Fruit fly (Drosophila melanogaster) whole organism, embryonic: ENCODE measurements around the gene Sap130.

Source experiments
- Abd-B ChIP-seq: fragments of 200-800 bp; sonication (Bioruptor generic); optimal IDR thresholded peaks from 2 replicates; lab custom pipeline; 2018; ENCODE audit warnings: missing biosample characterization, mild to moderate bottlenecking, missing genetic modification characterization, moderate library complexity
- Blimp-1 ChIP-seq: fragments of 200-800 bp; sonication (Bioruptor generic); optimal IDR thresholded peaks from 3 replicates; lab custom pipeline; 2018; ENCODE audit warnings: missing biosample characterization, missing genetic modification characterization, mild to moderate bottlenecking, moderate library complexity, missing genetic modification reagents
- CG12769 ChIP-seq: fragments of 200-800 bp; sonication (Bioruptor generic); optimal IDR thresholded peaks from 2 replicates; lab custom pipeline; 2019; ENCODE audit warnings: missing biosample characterization, mild to moderate bottlenecking, missing genetic modification characterization, moderate library complexity
- CG13894 ChIP-seq: fragments of 200-800 bp; sonication (Bioruptor generic); optimal IDR thresholded peaks from 3 replicates; lab custom pipeline; 2018; ENCODE audit warnings: missing biosample characterization, mild to moderate bottlenecking, missing genetic modification characterization, moderate library complexity
- CG17385 ChIP-seq: fragments of 200-800 bp; sonication (Bioruptor generic); optimal IDR thresholded peaks from 3 replicates; lab custom pipeline; 2018; ENCODE audit warnings: missing biosample characterization, mild to moderate bottlenecking, missing genetic modification characterization
- CG17568 ChIP-seq: fragments of 200-800 bp; sonication (Bioruptor generic); optimal IDR thresholded peaks from 2 replicates; lab custom pipeline; 2018; ENCODE audit warnings: missing biosample characterization, mild to moderate bottlenecking, missing genetic modification characterization, moderate library complexity
- CG2199 ChIP-seq: fragments of 200-800 bp; sonication (Bioruptor generic); IDR thresholded peaks from 3 replicates; pipeline ENCODE4 v1.3.6; 2022; ENCODE audit warnings: missing biosample characterization, missing genetic modification characterization
- CG34376 ChIP-seq: fragments of 200-800 bp; sonication (Bioruptor generic); optimal IDR thresholded peaks from 2 replicates; lab custom pipeline; 2018; ENCODE audit warnings: missing biosample characterization, mild to moderate bottlenecking, missing genetic modification characterization
- CG4854 ChIP-seq: fragments of 200-800 bp; sonication (Bioruptor generic); optimal IDR thresholded peaks from 2 replicates; lab custom pipeline; 2016; ENCODE audit warnings: missing biosample characterization, missing genetic modification characterization, inconsistent platforms
- CG6654 ChIP-seq: fragments of 200-800 bp; sonication (Bioruptor generic); optimal IDR thresholded peaks from 2 replicates; lab custom pipeline; 2017; ENCODE audit warnings: missing biosample characterization, mild to moderate bottlenecking, missing genetic modification characterization
- CG6689 ChIP-seq: fragments of 200-800 bp; sonication (Bioruptor generic); IDR thresholded peaks from 2 replicates; pipeline ENCODE4 v1.3.6; 2022; ENCODE audit warnings: missing biosample characterization, missing genetic modification characterization
- CG6854 ChIP-seq: fragments of 200-800 bp; sonication (Bioruptor generic); optimal IDR thresholded peaks from 3 replicates; lab custom pipeline; 2017; ENCODE audit warnings: missing biosample characterization, mild to moderate bottlenecking, missing genetic modification characterization
- CG7839 ChIP-seq: fragments of 200-800 bp; sonication (Bioruptor generic); optimal IDR thresholded peaks from 3 replicates; lab custom pipeline; 2018; ENCODE audit warnings: missing biosample characterization, mild to moderate bottlenecking, missing genetic modification characterization, moderate library complexity
- CG8924 ChIP-seq: fragments of 200-800 bp; optimal IDR thresholded peaks from 3 replicates; lab custom pipeline; 2019; ENCODE audit warnings: missing biosample characterization, mild to moderate bottlenecking, missing genetic modification characterization, moderate library complexity
- CG9215 ChIP-seq: fragments of 200-800 bp; sonication (Bioruptor generic); IDR thresholded peaks from 2 replicates; pipeline ENCODE4 v1.3.6; 2022; ENCODE audit warnings: missing biosample characterization, missing genetic modification characterization
- CTCF ChIP-seq: fragments of 200-800 bp; sonication (Bioruptor generic); optimal IDR thresholded peaks from 2 replicates; lab custom pipeline; 2017; ENCODE audit warnings: missing biosample characterization, mild to moderate bottlenecking, missing genetic modification characterization, moderate library complexity
- CkIIα-i1 ChIP-seq: fragments of 200-800 bp; sonication (Bioruptor generic); IDR thresholded peaks from 2 replicates; pipeline ENCODE4 v1.3.6; 2022; ENCODE audit warnings: missing biosample characterization, missing genetic modification characterization
- Ets65A ChIP-seq: fragments of 200-800 bp; sonication (Bioruptor generic); peaks from one replicate; lab custom pipeline; 2016; ENCODE audit warnings: missing biosample characterization, missing genetic modification characterization
- HLH54F ChIP-seq: fragments of 200-800 bp; sonication (Bioruptor generic); optimal IDR thresholded peaks from 3 replicates; lab custom pipeline; 2016; ENCODE audit warnings: missing biosample characterization, missing genetic modification characterization
- Med ChIP-seq: fragments of 200-800 bp; sonication (Bioruptor generic); peaks from one replicate; lab custom pipeline; 2016; ENCODE audit warnings: missing biosample characterization, missing genetic modification characterization, mild to moderate bottlenecking, inconsistent platforms, moderate library complexity
- NC2α ChIP-seq: fragments of 200-800 bp; sonication (Bioruptor generic); optimal IDR thresholded peaks from 2 replicates; lab custom pipeline; 2016; ENCODE audit warnings: missing biosample characterization, missing genetic modification characterization
- Nf-YB ChIP-seq: fragments of 200-800 bp; sonication (Bioruptor generic); optimal IDR thresholded peaks from 3 replicates; lab custom pipeline; 2019; ENCODE audit warnings: missing biosample characterization, mild to moderate bottlenecking, missing genetic modification characterization, moderate library complexity
- Pdp1 ChIP-seq, 2 experiments: fragments of 200-800 bp; sonication (Bioruptor generic); optimal IDR thresholded peaks; 3 replicates each; lab custom pipeline; 2016; ENCODE audit warnings: missing biosample characterization in 2 of 2, missing genetic modification characterization in 2 of 2, mild to moderate bottlenecking in 1 of 2, moderate library complexity in 1 of 2
- Poxn ChIP-seq: fragments of 200-800 bp; sonication (Bioruptor generic); IDR thresholded peaks from 2 replicates; pipeline ENCODE4 v1.3.6; 2022; ENCODE audit warnings: missing biosample characterization, missing genetic modification characterization
- Xbp1 ChIP-seq: fragments of 200-800 bp; sonication (Bioruptor generic); optimal IDR thresholded peaks from 3 replicates; lab custom pipeline; 2016; ENCODE audit warnings: missing biosample characterization, mild to moderate bottlenecking, missing genetic modification characterization
- az2 ChIP-seq: fragments of 200-800 bp; sonication (Bioruptor generic); optimal IDR thresholded peaks from 3 replicates; lab custom pipeline; 2016; ENCODE audit warnings: missing biosample characterization, missing genetic modification characterization
- cas ChIP-seq: fragments of 200-800 bp; sonication (Bioruptor generic); IDR thresholded peaks from 2 replicates; pipeline ENCODE4 v1.3.6; 2022; ENCODE audit warnings: missing biosample characterization, missing genetic modification characterization
- ci ChIP-seq: fragments of 200-800 bp; sonication (Bioruptor generic); IDR thresholded peaks from 3 replicates; pipeline ENCODE4 v1.3.6; 2022; ENCODE audit warnings: missing biosample characterization, missing genetic modification characterization
- crol ChIP-seq: fragments of 200-800 bp; sonication (Bioruptor generic); IDR thresholded peaks from 2 replicates; pipeline ENCODE4 v1.3.6; 2022; ENCODE audit warnings: missing biosample characterization, missing genetic modification characterization
- dmrt11E ChIP-seq: fragments of 200-800 bp; sonication (Bioruptor generic); optimal IDR thresholded peaks from 3 replicates; lab custom pipeline; 2018; ENCODE audit warnings: missing biosample characterization, mild to moderate bottlenecking, missing genetic modification characterization, moderate library complexity
- exex ChIP-seq: fragments of 200-800 bp; sonication (Bioruptor generic); optimal IDR thresholded peaks from 4 replicates; lab custom pipeline; 2018; ENCODE audit warnings: missing biosample characterization, mild to moderate bottlenecking, missing genetic modification characterization, moderate library complexity
- fru ChIP-seq: fragments of >200 bp; optimal IDR thresholded peaks from 2 replicates; lab custom pipeline; 2017
- ftz-f1 ChIP-seq: fragments of 200-800 bp; sonication (Bioruptor generic); optimal IDR thresholded peaks from 2 replicates; lab custom pipeline; 2016; ENCODE audit warnings: missing biosample characterization, missing genetic modification characterization
- gce ChIP-seq: fragments of 200-800 bp; sonication (Bioruptor generic); IDR thresholded peaks from 3 replicates; pipeline ENCODE4 v1.3.6; 2022; ENCODE audit warnings: missing biosample characterization, missing genetic modification characterization
- gem ChIP-seq: fragments of 200-800 bp; sonication (Bioruptor generic); optimal IDR thresholded peaks from 2 replicates; lab custom pipeline; 2019; ENCODE audit warnings: missing biosample characterization, mild to moderate bottlenecking, missing genetic modification characterization, moderate library complexity
- knrl ChIP-seq: fragments of 200-800 bp; sonication (Bioruptor generic); IDR thresholded peaks from 3 replicates; pipeline ENCODE4 v1.3.6; 2022; ENCODE audit warnings: missing biosample characterization, missing genetic modification characterization; ENCODE audit not compliant: partially characterized antibody
- lov ChIP-seq, 2 experiments: fragments of 200-800 bp in 1 of 2; fragments of >200 bp in 1 of 2; sonication (Bioruptor generic) in 1 of 2; IDR thresholded peaks in 1 of 2; optimal IDR thresholded peaks in 1 of 2; 2 replicates in 1 of 2; 3 replicates in 1 of 2; pipeline versions ENCODE4 v1.3.6 to Lab custom; 2017 to 2022; ENCODE audit warnings: missing biosample characterization in 1 of 2, missing genetic modification characterization in 1 of 2
- nom ChIP-seq: fragments of 200-800 bp; sonication (Bioruptor generic); optimal IDR thresholded peaks from 2 replicates; lab custom pipeline; 2017; ENCODE audit warnings: missing biosample characterization, missing genetic modification characterization, mild to moderate bottlenecking, moderate library complexity, missing genetic modification reagents
- phol ChIP-seq: fragments of 200-800 bp; sonication (Bioruptor generic); optimal IDR thresholded peaks from 3 replicates; lab custom pipeline; 2018; ENCODE audit warnings: missing biosample characterization, mild to moderate bottlenecking, missing genetic modification characterization, moderate library complexity
- pnt ChIP-seq: fragments of 200-800 bp; sonication (Bioruptor generic); optimal IDR thresholded peaks from 3 replicates; lab custom pipeline; 2016; ENCODE audit warnings: missing biosample characterization, missing genetic modification characterization
- repo ChIP-seq: fragments of 200-800 bp; sonication (Bioruptor generic); optimal IDR thresholded peaks from 2 replicates; lab custom pipeline; 2016; ENCODE audit warnings: missing biosample characterization, missing genetic modification characterization
- sd ChIP-seq: fragments of 200-800 bp; sonication (Bioruptor generic); optimal IDR thresholded peaks from 3 replicates; lab custom pipeline; 2018; ENCODE audit warnings: missing biosample characterization, mild to moderate bottlenecking, missing genetic modification characterization, moderate library complexity
- sens ChIP-seq: fragments of 200-800 bp; sonication (Bioruptor generic); peaks from one replicate; lab custom pipeline; 2016; ENCODE audit warnings: missing biosample characterization, missing genetic modification characterization
- sna ChIP-seq: fragments of 200-800 bp; sonication (Bioruptor generic); IDR thresholded peaks from 2 replicates; pipeline ENCODE4 v1.3.6; 2022; ENCODE audit warnings: missing biosample characterization, missing genetic modification characterization; ENCODE audit not compliant: partially characterized antibody
- sug ChIP-seq: fragments of 200-800 bp; optimal IDR thresholded peaks from 2 replicates; lab custom pipeline; 2019; ENCODE audit warnings: missing biosample characterization, mild to moderate bottlenecking, missing genetic modification characterization, moderate library complexity
- trem ChIP-seq: fragments of 200-800 bp; optimal IDR thresholded peaks from 3 replicates; lab custom pipeline; 2019; ENCODE audit warnings: missing biosample characterization, mild to moderate bottlenecking, missing genetic modification characterization, moderate library complexity
- wdn ChIP-seq: fragments of 200-800 bp; sonication (Bioruptor generic); IDR thresholded peaks from 2 replicates; pipeline ENCODE4 v1.3.6; 2022; ENCODE audit warnings: missing biosample characterization, missing genetic modification characterization
- wek ChIP-seq: fragments of 200-800 bp; sonication (Bioruptor generic); optimal IDR thresholded peaks from 3 replicates; lab custom pipeline; 2018; ENCODE audit warnings: missing biosample characterization, mild to moderate bottlenecking, missing genetic modification characterization, moderate library complexity
- zen ChIP-seq: fragments of 200-800 bp; sonication (Bioruptor generic); optimal IDR thresholded peaks from 3 replicates; lab custom pipeline; 2018; ENCODE audit warnings: missing biosample characterization, mild to moderate bottlenecking, missing genetic modification characterization, moderate library complexity

Gene Sap130

dm6 chr3L:12835511-12836479 is 30.1 kb downstream of the Sap130 start (continued):
- TF ChIP-seq gem (peak; percentile 13), Blimp-1 (GFP tag; lab: Kevin White, UChicago) (no peak), lov (optimal IDR thresholded peaks at IDR 0.05; lab: Kevin White, UChicago) (no peak), lov (GFP tag; IDR thresholded peaks at IDR 0.05; lab: Robert Waterston, UW) (no peak), CG6689 (GFP tag; lab: Robert Waterston, UW) (no peak), ci (GFP tag; lab: Robert Waterston, UW) (0 out of 3 replicates have a peak, but pooled peaks have one; percentile 16), CG17385 (GFP tag; lab: Kevin White, UChicago) (no peak), Poxn (no peak), fru (no peak), zen (tag; lab: Kevin White, UChicago) (no peak), CG17568 (GFP tag; lab: Kevin White, UChicago) (peak; percentile 32), az2 (no peak), HLH54F (GFP tag; lab: Kevin White, UChicago) (no peak), wdn (GFP tag; lab: Robert Waterston, UW) (no peak), CG4854 (GFP tag; lab: Kevin White, UChicago) (no peak), pnt (GFP tag; lab: Kevin White, UChicago) (no peak), phol (tag; lab: Kevin White, UChicago) (no peak), repo (no peak), CG9215 (no peak), nom (GFP tag; lab: Kevin White, UChicago) (no peak), sna (no peak), trem (no peak), CG6854 (peak; percentile 53)

dm6 chr3L:12837196-12837720 is 31.6 kb downstream of the Sap130 start:
- TF ChIP-seq Med (peak; percentile 1), sens (GFP tag; lab: Kevin White, UChicago) (peak; percentile 16), CTCF (peak; percentile 19), crol (GFP tag; lab: Robert Waterston, UW) (no peak), gce (GFP tag; lab: Robert Waterston, UW) (no peak), CG13894 (no peak), CG8924 (tag; lab: Kevin White, UChicago) (no peak), Pdp1 (GFP tag; optimal IDR thresholded peaks at IDR 0.05; lab: Kevin White, UChicago) (peak in 1 of 2 experiments; percentile 66), CkIIα-i1 (GFP tag; lab: Robert Waterston, UW) (no peak), ftz-f1 (no peak), sug (peak; percentile 56), Ets65A (GFP tag; lab: Kevin White, UChicago) (peak; percentile 52), Nf-YB (no peak), CG34376 (peak; percentile 82), exex (tag; lab: Kevin White, UChicago) (peak; percentile 77)
- TF ChIP-seq, all 482 proteins: peak for 8

dm6 chr3L:12839882-12840281 is 34.2 kb downstream of the Sap130 start:
- peak in 1 of 2 experiments; percentile 59 for TF ChIP-seq Pdp1 (GFP tag; optimal IDR thresholded peaks at IDR 0.05; lab: Kevin White, UChicago)
- TF ChIP-seq cas = no peak
- TF ChIP-seq CG6654 = no peak
- TF ChIP-seq CG7839 = no peak
- TF ChIP-seq sens (GFP tag; lab: Kevin White, UChicago) = peak; percentile 26
- peak; percentile 95 for TF ChIP-seq sd (tag; lab: Kevin White, UChicago)
- no peak for TF ChIP-seq nom (GFP tag; lab: Kevin White, UChicago)
- TF ChIP-seq Abd-B (GFP tag; lab: Kevin White, UChicago) = no peak
- TF ChIP-seq Xbp1 (GFP tag; lab: Kevin White, UChicago) = no peak
- TF ChIP-seq wek = no peak
- TF ChIP-seq CG12769 (tag; lab: Kevin White, UChicago) = peak; percentile 21
- no peak for TF ChIP-seq dmrt11E (tag; lab: Kevin White, UChicago)
- TF ChIP-seq CG2199 (GFP tag; lab: Robert Waterston, UW) = no peak
- no peak for TF ChIP-seq knrl (GFP tag; lab: Robert Waterston, UW)
- TF ChIP-seq NC2α (GFP tag; lab: Kevin White, UChicago) = no peak
